In the genomic region with DNA sequence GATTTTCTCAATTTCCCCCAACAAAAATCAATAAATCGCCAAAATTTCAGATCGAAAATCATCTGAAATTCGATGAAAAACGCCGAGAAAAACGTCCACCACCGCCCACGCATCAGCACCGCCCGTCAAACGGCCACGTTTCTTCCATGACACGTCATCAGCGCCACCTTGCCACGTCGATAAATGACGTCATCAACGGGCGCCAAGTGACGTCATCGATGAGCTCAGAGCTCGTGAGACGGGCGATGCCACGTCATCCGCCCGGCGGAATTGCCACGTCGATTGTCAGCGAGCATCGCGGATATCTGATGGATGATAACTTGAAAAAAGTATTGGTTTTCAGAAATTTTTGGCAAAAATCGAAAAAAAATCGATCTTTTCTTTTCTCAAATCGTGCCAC, we compare ENCODE assay signal across 3 worm cellular contexts.
A peak's percentile ranks its signal among the peaks of the same experiment; 100 is the strongest.
TF ChIP-seq lines count a peak whose summit lies in the region.

No protein-coding gene starts in this region.

TF ChIP-seq in whole organism, L4 larva, 104 proteins besides CTCF, POLR2A, EP300 and RAD21:
- TF ChIP-seq ztf-7 (tag; optimal IDR thresholded peaks at IDR 0.05; lab: Kevin White, UChicago) (no peak), set-16 (GFP tag; IDR thresholded peaks at IDR 0.05; lab: Robert Waterston, UW) (peak; percentile 50)

TF ChIP-seq in whole organism, mixed stage, embryonic, 35 proteins besides CTCF, POLR2A, EP300 and RAD21:
- TF ChIP-seq sptf-1 (tag; optimal IDR thresholded peaks at IDR 0.05; lab: Kevin White, UChicago) (no peak), bed-3 (GFP tag; optimal IDR thresholded peaks at IDR 0.05; lab: Kevin White, UChicago) (no peak), lin-32 (GFP tag; optimal IDR thresholded peaks at IDR 0.05; lab: Kevin White, UChicago) (no peak), zip-8 (tag; optimal IDR thresholded peaks at IDR 0.05; lab: Kevin White, UChicago) (peak; percentile 96)

TF ChIP-seq in whole organism, young adult, 124 proteins besides CTCF, POLR2A, EP300 and RAD21:
- TF ChIP-seq akir-1 (GFP tag; optimal IDR thresholded peaks at IDR 0.05; lab: Kevin White, UChicago) (no peak), zfh-2 (GFP tag; conservative IDR thresholded peaks at IDR 0.05; lab: Robert Waterston, UW) (peak; percentile 54; the same call in 1 of the 2 replicates)
